Fruit fly (Drosophila melanogaster) whole organism, embryonic: ENCODE results near the gene Hmbs.
A peak's percentile ranks its signal among the peaks of the same experiment; 100 is the strongest.

Experiments used
- CG11085 ChIP-seq: fragments of 200-800 bp; sonication (Bioruptor generic); IDR thresholded peaks from 2 replicates; pipeline ENCODE4 v1.3.6; 2022; ENCODE audit warnings: missing biosample characterization, missing genetic modification characterization
- CG11695 ChIP-seq: fragments of 200-800 bp; sonication (Bioruptor generic); IDR thresholded peaks from 3 replicates; pipeline ENCODE4 v1.3.6; 2022; ENCODE audit warnings: missing biosample characterization, missing genetic modification characterization
- CG11696 ChIP-seq: fragments of 200-800 bp; sonication (Bioruptor generic); IDR thresholded peaks from 2 replicates; pipeline ENCODE4 v1.3.6; 2022; ENCODE audit warnings: missing biosample characterization, missing genetic modification characterization
- CG12744 ChIP-seq: fragments of 200-800 bp; sonication (Bioruptor generic); optimal IDR thresholded peaks from 2 replicates; lab custom pipeline; 2016; ENCODE audit warnings: missing biosample characterization, missing genetic modification characterization
- CG13287 ChIP-seq: fragments of 200-800 bp; sonication (Bioruptor generic); IDR thresholded peaks from 2 replicates; pipeline ENCODE4 v1.3.6; 2022; ENCODE audit warnings: missing biosample characterization, missing genetic modification characterization; ENCODE audit not compliant: partially characterized antibody
- CG17186 ChIP-seq: fragments of 200-800 bp; sonication (Bioruptor generic); optimal IDR thresholded peaks from 3 replicates; lab custom pipeline; 2017; ENCODE audit warnings: missing biosample characterization, missing genetic modification reagents, missing genetic modification characterization
- CG17912 ChIP-seq: fragments of 200-800 bp; sonication (Bioruptor generic); optimal IDR thresholded peaks from 2 replicates; lab custom pipeline; 2018; ENCODE audit warnings: missing biosample characterization, mild to moderate bottlenecking, missing genetic modification characterization
- CG2129 ChIP-seq: fragments of 200-800 bp; sonication (Bioruptor generic); IDR thresholded peaks from 2 replicates; pipeline ENCODE4 v1.3.6; 2022; ENCODE audit warnings: missing biosample characterization, missing genetic modification characterization; ENCODE audit not compliant: partially characterized antibody
- CG31365 ChIP-seq: fragments of 200-800 bp; sonication (Bioruptor generic); optimal IDR thresholded peaks from 2 replicates; lab custom pipeline; 2018; ENCODE audit warnings: missing biosample characterization, mild to moderate bottlenecking, missing genetic modification characterization
- CG42726 ChIP-seq: fragments of 200-800 bp; sonication (Bioruptor generic); IDR thresholded peaks from 2 replicates; pipeline ENCODE4 v1.3.6; 2022; ENCODE audit warnings: missing biosample characterization, missing genetic modification characterization; ENCODE audit not compliant: partially characterized antibody
- CG43689 ChIP-seq: fragments of 200-800 bp; sonication (Bioruptor generic); IDR thresholded peaks from 2 replicates; pipeline ENCODE4 v1.3.6; 2022; ENCODE audit warnings: missing biosample characterization, missing genetic modification characterization
- CG4424 ChIP-seq: fragments of 200-800 bp; sonication (Bioruptor generic); optimal IDR thresholded peaks from 3 replicates; lab custom pipeline; 2016; ENCODE audit warnings: missing biosample characterization, missing genetic modification characterization
- CG4854 ChIP-seq: fragments of 200-800 bp; sonication (Bioruptor generic); optimal IDR thresholded peaks from 2 replicates; lab custom pipeline; 2016; ENCODE audit warnings: missing biosample characterization, missing genetic modification characterization, inconsistent platforms
- CG7372 ChIP-seq: fragments of 200-800 bp; sonication (Bioruptor generic); IDR thresholded peaks from 2 replicates; pipeline ENCODE4 v1.3.6; 2022; ENCODE audit warnings: missing biosample characterization, missing genetic modification characterization
- CG8478 ChIP-seq: fragments of >200 bp; optimal IDR thresholded peaks from 2 replicates; lab custom pipeline; 2018
- CG9609 ChIP-seq: fragments of 200-800 bp; sonication (Bioruptor generic); optimal IDR thresholded peaks from 3 replicates; lab custom pipeline; 2016; ENCODE audit warnings: missing biosample characterization, missing genetic modification characterization
- CG9727 ChIP-seq: fragments of 200-800 bp; sonication (Bioruptor generic); optimal IDR thresholded peaks from 3 replicates; lab custom pipeline; 2017; ENCODE audit warnings: missing biosample characterization, mild to moderate bottlenecking, missing genetic modification characterization
- CG9932 ChIP-seq: fragments of 200-800 bp; sonication (Bioruptor generic); IDR thresholded peaks from 2 replicates; pipeline ENCODE4 v1.3.6; 2022; ENCODE audit warnings: missing biosample characterization, missing genetic modification characterization
- CkIIα-i1 ChIP-seq: fragments of 200-800 bp; sonication (Bioruptor generic); IDR thresholded peaks from 2 replicates; pipeline ENCODE4 v1.3.6; 2022; ENCODE audit warnings: missing biosample characterization, missing genetic modification characterization
- Dbx ChIP-seq: fragments of 200-800 bp; sonication (Bioruptor generic); IDR thresholded peaks from 3 replicates; pipeline ENCODE4 v1.3.6; 2022; ENCODE audit warnings: missing biosample characterization, missing genetic modification characterization
- Dll ChIP-seq: fragments of 200-800 bp; sonication (Bioruptor generic); IDR thresholded peaks from 4 replicates; pipeline ENCODE4 v1.3.6; 2022; ENCODE audit warnings: missing biosample characterization, missing genetic modification characterization; ENCODE audit not compliant: partially characterized antibody
- Doc3 ChIP-seq: fragments of 200-800 bp; sonication (Bioruptor generic); IDR thresholded peaks from 3 replicates; pipeline ENCODE4 v1.3.6; 2022; ENCODE audit warnings: missing biosample characterization, missing genetic modification characterization; ENCODE audit not compliant: partially characterized antibody
- Fer3 ChIP-seq: fragments of 200-800 bp; sonication (Bioruptor generic); optimal IDR thresholded peaks from 2 replicates; lab custom pipeline; 2018; ENCODE audit warnings: missing biosample characterization, mild to moderate bottlenecking, missing genetic modification characterization, moderate library complexity
- Lim3 ChIP-seq: fragments of 200-800 bp; sonication (Bioruptor generic); IDR thresholded peaks from 2 replicates; pipeline ENCODE4 v1.3.6; 2022; ENCODE audit warnings: missing biosample characterization, missing genetic modification characterization
- Lpt ChIP-seq: fragments of >200 bp; optimal IDR thresholded peaks from 2 replicates; lab custom pipeline; 2018; ENCODE audit warnings: missing biosample characterization, missing genetic modification characterization
- MTF-1 ChIP-seq: fragments of 200-800 bp; sonication (Bioruptor generic); optimal IDR thresholded peaks from 2 replicates; lab custom pipeline; 2018; ENCODE audit warnings: missing biosample characterization, mild to moderate bottlenecking, missing genetic modification characterization, borderline replicate concordance
- Max ChIP-seq: fragments of 200-800 bp; sonication (Bioruptor generic); optimal IDR thresholded peaks from 2 replicates; lab custom pipeline; 2016; ENCODE audit warnings: missing biosample characterization, mild to moderate bottlenecking, missing genetic modification characterization
- Nf-YA ChIP-seq: fragments of 200-800 bp; sonication (Bioruptor generic); IDR thresholded peaks from 2 replicates; pipeline ENCODE4 v1.3.6; 2022; ENCODE audit warnings: missing biosample characterization, missing genetic modification characterization
- Nf-YC ChIP-seq: fragments of 200-800 bp; optimal IDR thresholded peaks from 3 replicates; lab custom pipeline; 2019; ENCODE audit warnings: missing biosample characterization, mild to moderate bottlenecking, missing genetic modification characterization, moderate library complexity
- NfI ChIP-seq: fragments of 200-800 bp; sonication (Bioruptor generic); optimal IDR thresholded peaks from 3 replicates; lab custom pipeline; 2018; ENCODE audit warnings: missing biosample characterization, mild to moderate bottlenecking, missing genetic modification characterization, moderate library complexity
- PHDP ChIP-seq: fragments of 200-800 bp; sonication (Bioruptor generic); optimal IDR thresholded peaks from 3 replicates; lab custom pipeline; 2018; ENCODE audit warnings: missing biosample characterization, mild to moderate bottlenecking, missing genetic modification characterization, moderate library complexity
- ab ChIP-seq: fragments of 200-800 bp; sonication (Bioruptor generic); optimal IDR thresholded peaks from 2 replicates; lab custom pipeline; 2016; ENCODE audit warnings: missing biosample characterization, missing genetic modification characterization
- aop ChIP-seq: fragments of 200-800 bp; sonication (Bioruptor generic); IDR thresholded peaks from 2 replicates; pipeline ENCODE4 v1.3.6; 2022; ENCODE audit warnings: missing biosample characterization, missing genetic modification characterization
- ara ChIP-seq: fragments of 200-800 bp; sonication (Bioruptor generic); IDR thresholded peaks from 2 replicates; pipeline ENCODE4 v1.3.6; 2022; ENCODE audit warnings: missing biosample characterization, missing genetic modification characterization
- cg ChIP-seq: fragments of 200-800 bp; sonication (Bioruptor generic); optimal IDR thresholded peaks from 3 replicates; lab custom pipeline; 2019; ENCODE audit warnings: missing biosample characterization, mild to moderate bottlenecking, missing genetic modification characterization, moderate library complexity
- exex ChIP-seq: fragments of 200-800 bp; sonication (Bioruptor generic); optimal IDR thresholded peaks from 4 replicates; lab custom pipeline; 2018; ENCODE audit warnings: missing biosample characterization, mild to moderate bottlenecking, missing genetic modification characterization, moderate library complexity
- grn ChIP-seq: fragments of 200-800 bp; sonication (Bioruptor generic); optimal IDR thresholded peaks from 3 replicates; lab custom pipeline; 2017; ENCODE audit warnings: missing biosample characterization, missing genetic modification characterization
- h ChIP-seq: fragments of >200 bp; optimal IDR thresholded peaks from 2 replicates; lab custom pipeline; 2017
- ham ChIP-seq: fragments of 200-800 bp; sonication (Bioruptor generic); IDR thresholded peaks from 2 replicates; pipeline ENCODE4 v1.3.6; 2022; ENCODE audit warnings: missing biosample characterization, missing genetic modification characterization
- oc ChIP-seq: fragments of 200-800 bp; sonication (Bioruptor generic); optimal IDR thresholded peaks from 2 replicates; lab custom pipeline; 2018; ENCODE audit warnings: missing biosample characterization, mild to moderate bottlenecking, missing genetic modification characterization, moderate library complexity
- peb ChIP-seq: fragments of 200-800 bp; sonication (Bioruptor generic); IDR thresholded peaks from 2 replicates; pipeline ENCODE4 v1.3.6; 2022; ENCODE audit warnings: missing biosample characterization, missing genetic modification characterization
- phol ChIP-seq: fragments of 200-800 bp; sonication (Bioruptor generic); optimal IDR thresholded peaks from 3 replicates; lab custom pipeline; 2018; ENCODE audit warnings: missing biosample characterization, mild to moderate bottlenecking, missing genetic modification characterization, moderate library complexity
- row ChIP-seq: fragments of 200-800 bp; sonication (Bioruptor generic); IDR thresholded peaks from 3 replicates; pipeline ENCODE4 v1.3.6; 2022; ENCODE audit warnings: missing biosample characterization, missing genetic modification characterization
- sd ChIP-seq: fragments of 200-800 bp; sonication (Bioruptor generic); optimal IDR thresholded peaks from 3 replicates; lab custom pipeline; 2018; ENCODE audit warnings: missing biosample characterization, mild to moderate bottlenecking, missing genetic modification characterization, moderate library complexity
- sens ChIP-seq: fragments of 200-800 bp; sonication (Bioruptor generic); peaks from one replicate; lab custom pipeline; 2016; ENCODE audit warnings: missing biosample characterization, missing genetic modification characterization
- sisA ChIP-seq: fragments of 200-800 bp; sonication (Bioruptor generic); IDR thresholded peaks from 2 replicates; pipeline ENCODE4 v1.3.6; 2022; ENCODE audit warnings: missing biosample characterization, missing genetic modification characterization
- tap ChIP-seq: fragments of 200-800 bp; optimal IDR thresholded peaks from 3 replicates; lab custom pipeline; 2019; ENCODE audit warnings: missing biosample characterization, mild to moderate bottlenecking, missing genetic modification characterization, moderate library complexity
- tin ChIP-seq: fragments of 200-800 bp; sonication (Bioruptor generic); optimal IDR thresholded peaks from 3 replicates; lab custom pipeline; 2016; ENCODE audit warnings: missing biosample characterization, missing genetic modification characterization
- tup ChIP-seq: fragments of 200-800 bp; sonication (Bioruptor generic); optimal IDR thresholded peaks from 2 replicates; lab custom pipeline; 2016; ENCODE audit warnings: missing biosample characterization, mild to moderate bottlenecking, missing genetic modification characterization, moderate library complexity
- unc-4 ChIP-seq: fragments of 200-800 bp; sonication (Bioruptor generic); IDR thresholded peaks from 2 replicates; pipeline ENCODE4 v1.3.6; 2022; ENCODE audit warnings: missing biosample characterization, missing genetic modification characterization; ENCODE audit not compliant: partially characterized antibody
- zen ChIP-seq: fragments of 200-800 bp; sonication (Bioruptor generic); optimal IDR thresholded peaks from 3 replicates; lab custom pipeline; 2018; ENCODE audit warnings: missing biosample characterization, mild to moderate bottlenecking, missing genetic modification characterization, moderate library complexity
- zen2 ChIP-seq: fragments of 200-800 bp; sonication (Bioruptor generic); IDR thresholded peaks from 3 replicates; pipeline ENCODE4 v1.3.6; 2022; ENCODE audit warnings: missing biosample characterization, missing genetic modification characterization; ENCODE audit not compliant: partially characterized antibody

The Hmbs gene

dm6 chr3L:1298509-1298908 lies 36.2 kb upstream of the Hmbs start, which contains the start of gene scf (continued):
- TF ChIP-seq CG42726 (GFP tag; lab: Robert Waterston, UW) (0 out of 2 replicates have a peak, but pooled peaks have one; percentile 48), Lim3 (no peak), Fer3 (tag; lab: Kevin White, UChicago) (no peak), CG17912 (GFP tag; lab: Kevin White, UChicago) (no peak), tin (GFP tag; lab: Kevin White, UChicago) (no peak), CG9932 (GFP tag; lab: Robert Waterston, UW) (peak; percentile 36), CG7372 (GFP tag; lab: Robert Waterston, UW) (no peak), sens (GFP tag; lab: Kevin White, UChicago) (peak; percentile 70), sd (tag; lab: Kevin White, UChicago) (no peak), PHDP (tag; lab: Kevin White, UChicago) (no peak), tap (no peak), Dll (peak; percentile 58; the same call in 3 of the 4 replicates), CG4424 (GFP tag; lab: Kevin White, UChicago) (no peak), phol (tag; lab: Kevin White, UChicago) (peak; percentile 4), zen2 (GFP tag; lab: Robert Waterston, UW) (no peak), Nf-YA (GFP tag; lab: Robert Waterston, UW) (no peak), NfI (no peak), CG11696 (0 out of 2 replicates have a peak, but pooled peaks have one; percentile 17), Lpt (GFP tag; lab: Kevin White, UChicago) (no peak), CkIIα-i1 (GFP tag; lab: Robert Waterston, UW) (no peak), Doc3 (GFP tag; lab: Robert Waterston, UW) (peak; percentile 28; the same call in 1 of the 3 replicates), CG43689 (GFP tag; lab: Robert Waterston, UW) (no peak), aop (GFP tag; lab: Robert Waterston, UW) (no peak), CG11085 (GFP tag; lab: Robert Waterston, UW) (no peak), h (lab: Kevin White, UChicago) (no peak), CG13287 (GFP tag; lab: Robert Waterston, UW) (peak; percentile 63), Dbx (GFP tag; lab: Robert Waterston, UW) (no peak), tup (GFP tag; lab: Kevin White, UChicago) (no peak), unc-4 (GFP tag; lab: Robert Waterston, UW) (peak; percentile 42; the same call in 1 of the 2 replicates), row (peak; percentile 60), cg (no peak), CG9727 (GFP tag; lab: Kevin White, UChicago) (no peak), ara (GFP tag; lab: Robert Waterston, UW) (no peak), ab (GFP tag; lab: Kevin White, UChicago) (no peak), CG12744 (GFP tag; lab: Kevin White, UChicago) (no peak), ham (GFP tag; lab: Robert Waterston, UW) (no peak), grn (no peak), oc (no peak), CG2129 (GFP tag; lab: Robert Waterston, UW) (no peak), Nf-YC (peak; percentile 19), CG31365 (tag; lab: Kevin White, UChicago) (no peak), CG4854 (GFP tag; lab: Kevin White, UChicago) (no peak), CG9609 (no peak), exex (tag; lab: Kevin White, UChicago) (no peak), CG11695 (GFP tag; lab: Robert Waterston, UW) (0 out of 3 replicates have a peak, but pooled peaks have one; percentile 36), zen (tag; lab: Kevin White, UChicago) (no peak), Max (no peak), peb (GFP tag; lab: Robert Waterston, UW) (no peak), CG17186 (GFP tag; lab: Kevin White, UChicago) (no peak), sisA (GFP tag; lab: Robert Waterston, UW) (no peak), CG8478 (lab: Kevin White, UChicago) (no peak), MTF-1 (peak; percentile 24)
